Fruit fly (Drosophila melanogaster): ENCODE data around the gene CG13998.

The CG13998 gene

DNA sequence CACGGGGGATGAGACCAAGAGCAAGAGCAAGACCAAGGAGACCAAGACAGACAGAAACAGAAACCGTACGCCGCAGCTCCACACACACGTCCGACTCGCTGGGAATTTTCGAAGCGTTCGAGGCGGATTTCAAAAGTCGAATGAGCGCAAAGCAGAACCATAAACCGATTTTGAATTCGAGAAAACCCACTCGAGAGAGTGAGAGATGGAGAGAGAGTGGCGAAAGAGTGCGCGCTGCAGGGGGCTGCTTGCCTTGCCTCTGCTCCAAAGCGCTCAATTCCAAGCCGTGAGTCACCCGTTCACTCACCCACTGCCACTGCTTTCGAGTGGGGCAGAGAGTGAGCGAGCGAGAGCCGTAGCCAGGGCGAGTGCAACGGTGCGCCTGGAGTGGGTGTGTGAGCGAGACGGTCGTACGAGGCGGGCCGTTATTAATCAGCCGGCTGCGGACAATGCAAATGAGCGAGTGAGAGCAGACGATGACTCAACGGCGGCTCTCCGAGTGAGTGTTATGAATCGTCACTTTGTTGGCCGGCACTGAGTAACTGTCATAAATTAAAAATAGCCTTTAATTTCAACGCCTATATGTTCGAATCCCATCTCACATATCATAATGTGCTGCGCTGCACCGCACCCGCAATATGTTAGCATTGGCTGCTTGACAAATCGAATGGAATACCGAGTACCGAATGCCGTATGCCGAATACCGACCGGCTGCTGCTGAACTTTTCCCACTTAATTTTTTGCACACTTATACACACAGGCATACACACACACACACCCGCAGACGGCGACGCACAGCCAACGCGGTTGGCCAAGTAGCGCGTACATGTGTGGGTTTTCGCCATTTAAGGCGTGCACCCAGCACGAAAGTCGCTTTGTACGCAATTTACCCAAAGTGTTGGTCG is 23.6 kb upstream of the CG13998 start:
- TF ChIP-seq woc (GFP tag; optimal IDR thresholded peaks at IDR 0.05) (peak; percentile 26), Hr83 (GFP tag; optimal IDR thresholded peaks at IDR 0.05; ENCODE audit: poor library complexity, severe bottlenecking) (peak; percentile 75), Abd-B (GFP tag; optimal IDR thresholded peaks at IDR 0.05) (no peak), rgr (GFP tag; optimal IDR thresholded peaks at IDR 0.05) (peak; percentile 70), dl (GFP tag; optimal IDR thresholded peaks at IDR 0.05; ENCODE audit: insufficient read depth in 1 of 2, partially characterized antibody in 2 of 2) (peak; percentile 85 to 94), N (GFP tag; optimal IDR thresholded peaks at IDR 0.05) (no peak), br (GFP tag; optimal IDR thresholded peaks at IDR 0.05) (peak; percentile 62), jim (GFP tag; optimal IDR thresholded peaks at IDR 0.05) (no peak), Jra (GFP tag; optimal IDR thresholded peaks at IDR 0.05) (peak; percentile 98), sage (GFP tag; optimal IDR thresholded peaks at IDR 0.05) (peak; percentile 39), Sp1 (GFP tag; optimal IDR thresholded peaks at IDR 0.05) (peak; percentile 71), Mio (GFP tag; optimal IDR thresholded peaks at IDR 0.05) (peak; percentile 40), h (GFP tag; optimal IDR thresholded peaks at IDR 0.05) (peak; percentile 77), psq (GFP tag; optimal IDR thresholded peaks at IDR 0.05) (peak; percentile 56), fru (GFP tag; optimal IDR thresholded peaks at IDR 0.05) (peak; percentile 25), Dfd (GFP tag; optimal IDR thresholded peaks at IDR 0.05) (no peak), sv (GFP tag; optimal IDR thresholded peaks at IDR 0.05) (no peak), CG32264 (GFP tag; optimal IDR thresholded peaks at IDR 0.05) (peak; percentile 31), OdsH (GFP tag; optimal IDR thresholded peaks at IDR 0.05) (peak; percentile 54), HLH106 (tag; optimal IDR thresholded peaks at IDR 0.05) (peak; percentile 11), brk (GFP tag; optimal IDR thresholded peaks at IDR 0.05) (peak; percentile 58), ey (GFP tag; optimal IDR thresholded peaks at IDR 0.05) (peak; percentile 35), foxo (GFP tag; optimal IDR thresholded peaks at IDR 0.05) (peak; percentile 45 to 46), Hnf4 (GFP tag; optimal IDR thresholded peaks at IDR 0.05) (peak; percentile 50), Myc (optimal IDR thresholded peaks at IDR 0.05) (no peak), Rel (GFP tag; optimal IDR thresholded peaks at IDR 0.05) (peak; percentile 81), Rel (tag; optimal IDR thresholded peaks at IDR 0.05) (peak; percentile 71), CrebA (GFP tag; optimal IDR thresholded peaks at IDR 0.05; ENCODE audit: borderline replicate concordance) (peak; percentile 84), Dif (GFP tag; optimal IDR thresholded peaks at IDR 0.05; ENCODE audit: partially characterized antibody) (peak; percentile 95)

DNA sequence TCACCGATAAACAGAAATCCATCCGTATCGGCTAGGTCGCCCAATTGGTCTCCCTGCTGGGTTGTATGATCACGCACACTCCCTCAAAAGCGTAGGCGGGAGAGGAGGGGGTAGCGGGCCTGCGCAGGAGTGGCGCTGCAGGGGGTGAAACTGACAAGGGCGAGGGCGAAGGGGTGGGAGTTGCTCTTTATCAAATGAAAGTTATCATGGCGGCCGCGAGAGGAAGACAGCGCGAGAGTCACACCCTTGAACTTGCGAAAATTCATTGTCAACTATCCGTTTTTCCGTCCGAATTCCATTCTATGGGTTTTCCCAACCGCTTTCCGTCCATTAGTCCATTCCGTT is 22.4 kb upstream of the CG13998 start:
- no peak for TF ChIP-seq br (GFP tag; optimal IDR thresholded peaks at IDR 0.05)
- no peak for TF ChIP-seq CG32264 (GFP tag; optimal IDR thresholded peaks at IDR 0.05)
- TF ChIP-seq dmrt93B (GFP tag; optimal IDR thresholded peaks at IDR 0.05) = peak; percentile 4
- no peak for TF ChIP-seq tai (GFP tag; optimal IDR thresholded peaks at IDR 0.05)
- TF ChIP-seq Sp1 (GFP tag; optimal IDR thresholded peaks at IDR 0.05) = no peak
- TF ChIP-seq foxo (GFP tag; optimal IDR thresholded peaks at IDR 0.05) = no peak
- TF ChIP-seq h (GFP tag; optimal IDR thresholded peaks at IDR 0.05) = no peak
- no peak for TF ChIP-seq Vsx2 (GFP tag; optimal IDR thresholded peaks at IDR 0.05; ENCODE audit: partially characterized antibody)
- no peak for TF ChIP-seq N (GFP tag; optimal IDR thresholded peaks at IDR 0.05)
- peak; percentile 4 for TF ChIP-seq Dif (GFP tag; optimal IDR thresholded peaks at IDR 0.05; ENCODE audit: partially characterized antibody)
- no peak for TF ChIP-seq Dfd (GFP tag; optimal IDR thresholded peaks at IDR 0.05)

DNA sequence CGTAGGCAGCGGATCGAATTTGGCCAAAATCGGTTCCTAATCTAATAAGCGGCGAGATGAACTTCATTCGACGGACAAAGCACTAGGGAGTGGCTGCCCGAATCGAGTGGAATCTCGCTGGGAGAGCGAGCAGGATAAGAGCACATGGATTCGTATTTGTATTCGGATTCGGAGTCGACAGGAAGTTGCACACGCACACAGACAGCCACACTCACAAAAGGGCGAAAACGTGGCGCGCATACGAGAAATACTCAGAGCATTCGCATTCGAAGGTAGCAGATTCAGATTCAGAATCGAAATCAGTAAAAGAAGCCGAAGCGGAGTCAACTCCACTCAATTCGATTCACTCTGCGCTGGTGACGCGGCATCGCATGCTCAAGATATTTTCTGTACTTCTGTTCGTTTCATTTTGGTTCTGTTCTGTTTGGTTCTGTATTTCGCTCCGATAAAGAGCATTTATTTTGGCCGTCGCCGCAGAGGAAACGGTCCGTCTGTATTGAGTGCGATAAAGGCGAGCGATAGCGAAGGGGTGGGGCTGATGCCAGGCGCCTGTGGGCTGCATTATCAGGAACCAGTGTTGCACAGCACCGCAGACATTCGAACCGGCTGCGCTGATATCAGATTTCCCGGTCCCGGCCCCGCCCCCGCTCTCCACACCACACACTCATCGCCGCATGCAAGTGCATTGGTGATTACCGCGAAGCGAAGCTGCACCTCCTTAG is 21.9 kb upstream of the CG13998 start:
- TF ChIP-seq dmrt93B (GFP tag; optimal IDR thresholded peaks at IDR 0.05) (no peak), jim (GFP tag; optimal IDR thresholded peaks at IDR 0.05) (no peak), dl (GFP tag; optimal IDR thresholded peaks at IDR 0.05; ENCODE audit: insufficient read depth in 1 of 2, partially characterized antibody in 2 of 2) (no peak), CrebA (GFP tag; optimal IDR thresholded peaks at IDR 0.05; ENCODE audit: borderline replicate concordance) (peak; percentile 94), CG32264 (GFP tag; optimal IDR thresholded peaks at IDR 0.05) (no peak), h (GFP tag; optimal IDR thresholded peaks at IDR 0.05) (peak; percentile 79), usp (GFP tag; optimal IDR thresholded peaks at IDR 0.05) (no peak), Sp1 (GFP tag; optimal IDR thresholded peaks at IDR 0.05) (peak; percentile 7), OdsH (GFP tag; optimal IDR thresholded peaks at IDR 0.05) (peak; percentile 34), dsf (GFP tag; optimal IDR thresholded peaks at IDR 0.05; ENCODE audit: borderline replicate concordance) (no peak), br (GFP tag; optimal IDR thresholded peaks at IDR 0.05) (peak; percentile 50), Mio (GFP tag; optimal IDR thresholded peaks at IDR 0.05) (peak; percentile 37), pan (optimal IDR thresholded peaks at IDR 0.05) (no peak), Hnf4 (GFP tag; optimal IDR thresholded peaks at IDR 0.05) (peak; percentile 53), foxo (GFP tag; optimal IDR thresholded peaks at IDR 0.05) (peak; percentile 18 to 24), sage (GFP tag; optimal IDR thresholded peaks at IDR 0.05) (no peak), Jra (GFP tag; optimal IDR thresholded peaks at IDR 0.05) (peak; percentile 67), Hr78 (GFP tag; optimal IDR thresholded peaks at IDR 0.05) (peak; percentile 3), Dfd (GFP tag; optimal IDR thresholded peaks at IDR 0.05) (no peak), rgr (GFP tag; optimal IDR thresholded peaks at IDR 0.05) (peak; percentile 38), psq (GFP tag; optimal IDR thresholded peaks at IDR 0.05) (peak; percentile 23), fru (GFP tag; optimal IDR thresholded peaks at IDR 0.05) (no peak), Abd-B (GFP tag; optimal IDR thresholded peaks at IDR 0.05) (no peak), HLH106 (tag; optimal IDR thresholded peaks at IDR 0.05) (peak; percentile 21), ey (GFP tag; optimal IDR thresholded peaks at IDR 0.05) (no peak), lola (GFP tag; optimal IDR thresholded peaks at IDR 0.05) (no peak), CG9705 (GFP tag; optimal IDR thresholded peaks at IDR 0.05) (no peak), woc (GFP tag; optimal IDR thresholded peaks at IDR 0.05) (peak; percentile 37), tai (GFP tag; optimal IDR thresholded peaks at IDR 0.05) (no peak), Myc (optimal IDR thresholded peaks at IDR 0.05) (no peak), brk (GFP tag; optimal IDR thresholded peaks at IDR 0.05) (peak; percentile 70), Rel (GFP tag; optimal IDR thresholded peaks at IDR 0.05) (peak; percentile 78), Rel (tag; optimal IDR thresholded peaks at IDR 0.05) (peak; percentile 72)
